Fruit fly (Drosophila melanogaster) S2 (cell line): ENCODE data around the gene lva.

Experiments
- CG8478 ChIP-seq: fragments of >200 bp; optimal IDR thresholded peaks from 2 replicates; lab custom pipeline; 2018
- CTCF ChIP-seq, 2 experiments: fragments of >200 bp; optimal IDR thresholded peaks; 2 replicates each; lab custom pipeline; 2018

Gene lva

DNA sequence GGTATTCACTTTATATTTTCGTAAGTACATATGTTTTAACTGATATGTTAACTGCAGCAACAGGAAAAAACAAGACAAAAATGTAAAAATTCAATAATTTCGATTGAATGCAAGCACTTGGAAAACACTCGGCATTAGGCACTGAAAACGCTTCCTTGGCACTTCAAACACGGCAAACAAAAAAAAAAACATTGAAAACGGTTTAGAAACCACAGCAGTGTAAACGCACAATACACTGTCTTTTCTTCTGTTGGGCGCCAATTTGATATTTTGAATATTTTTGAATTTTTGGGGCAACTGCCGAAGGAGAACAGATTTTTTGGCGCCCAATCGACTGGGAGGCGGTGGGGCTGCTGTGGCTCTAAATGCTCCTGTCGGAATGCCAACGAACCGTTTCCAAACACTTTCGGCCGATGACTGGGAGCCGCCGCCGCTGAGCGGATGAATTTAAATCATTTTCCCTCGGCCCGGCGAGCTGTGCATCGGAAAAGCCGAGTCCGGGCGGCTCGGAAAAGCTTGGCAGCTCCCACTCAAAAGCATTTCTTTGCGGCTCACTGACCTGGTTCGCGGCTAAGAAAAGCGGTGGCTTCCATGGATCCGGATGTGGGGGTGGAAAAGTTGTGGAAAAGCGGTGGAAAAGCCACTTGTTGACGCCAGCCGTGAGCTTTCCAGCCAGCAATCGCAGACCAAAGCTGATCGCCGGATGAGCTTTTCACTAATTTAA, 34.4 kb downstream of the lva start, which contains the start of gene CG42541:
Gene CG42541, minus strand, starts transcription at position 51 of the 724 bp plus-strand sequence.
- TF ChIP-seq CTCF (optimal IDR thresholded peaks at IDR 0.05; lab: Kevin White, UChicago) (no peak), CG8478 (lab: Kevin White, UChicago) (no peak)

DNA sequence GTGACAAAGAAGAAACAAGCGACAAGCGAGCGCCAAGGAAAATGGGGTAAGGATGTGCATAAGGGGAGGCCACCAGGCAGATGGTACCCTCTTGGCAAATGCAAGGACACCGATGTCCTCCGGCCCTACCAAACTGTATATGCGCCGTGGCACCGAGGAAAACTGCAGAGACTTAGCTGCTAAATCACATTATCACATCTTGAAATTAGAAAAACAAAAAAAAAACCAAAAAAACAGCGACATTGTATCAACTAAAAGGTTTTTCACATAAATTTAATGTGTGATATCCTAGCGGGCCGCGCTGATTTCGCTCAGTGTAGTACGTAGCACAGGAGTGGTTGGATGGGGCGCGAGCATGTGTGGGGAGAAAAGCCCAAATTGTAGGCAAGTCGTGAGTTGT, 36.6 kb downstream of the lva start:
- TF ChIP-seq CTCF (optimal IDR thresholded peaks at IDR 0.05; lab: Kevin White, UChicago), result no peak
